Fruit fly (Drosophila melanogaster) whole organism, embryonic: Measurements from ENCODE around the gene CG42489.

Experiments used
- ATbp ChIP-seq: fragments of 200-800 bp; sonication (Bioruptor generic); optimal IDR thresholded peaks from 2 replicates; lab custom pipeline; 2017; ENCODE audit warnings: missing biosample characterization, mild to moderate bottlenecking, missing genetic modification characterization, missing genetic modification reagents
- Adf1 ChIP-seq: fragments of 200-800 bp; sonication (Bioruptor generic); IDR thresholded peaks from 2 replicates; pipeline ENCODE4 v1.3.6; 2022; ENCODE audit warnings: missing biosample characterization, missing genetic modification characterization
- Antp ChIP-seq: fragments of 200-800 bp; sonication (Bioruptor generic); optimal IDR thresholded peaks from 3 replicates; lab custom pipeline; 2016; ENCODE audit warnings: missing biosample characterization, missing genetic modification characterization
- Atf-2 ChIP-seq: fragments of 200-800 bp; sonication (Bioruptor generic); optimal IDR thresholded peaks from 2 replicates; lab custom pipeline; 2016; ENCODE audit warnings: missing biosample characterization, missing genetic modification characterization
- C15 ChIP-seq: fragments of 200-800 bp; sonication (Bioruptor generic); IDR thresholded peaks from 3 replicates; pipeline ENCODE4 v1.3.6; 2022; ENCODE audit warnings: missing biosample characterization, missing genetic modification characterization
- CG11696 ChIP-seq: fragments of 200-800 bp; sonication (Bioruptor generic); IDR thresholded peaks from 2 replicates; pipeline ENCODE4 v1.3.6; 2022; ENCODE audit warnings: missing biosample characterization, missing genetic modification characterization
- CG12236 ChIP-seq: fragments of 200-800 bp; sonication (Bioruptor generic); optimal IDR thresholded peaks from 2 replicates; lab custom pipeline; 2016; ENCODE audit warnings: missing biosample characterization, missing genetic modification characterization
- CG13775 ChIP-seq: fragments of 200-800 bp; sonication (Bioruptor generic); optimal IDR thresholded peaks from 3 replicates; lab custom pipeline; 2017; ENCODE audit warnings: missing biosample characterization, mild to moderate bottlenecking, missing genetic modification characterization
- CG14014 ChIP-seq: fragments of 200-800 bp; sonication (Bioruptor generic); IDR thresholded peaks from 2 replicates; pipeline ENCODE4 v1.3.6; 2022; ENCODE audit warnings: missing biosample characterization, missing genetic modification characterization
- CG14667 ChIP-seq: fragments of 200-800 bp; sonication (Bioruptor generic); IDR thresholded peaks from 2 replicates; pipeline ENCODE4 v1.3.6; 2022; ENCODE audit warnings: missing biosample characterization, missing genetic modification characterization
- CG14965 ChIP-seq: fragments of 200-800 bp; sonication (Bioruptor generic); optimal IDR thresholded peaks from 2 replicates; lab custom pipeline; 2016; ENCODE audit warnings: missing biosample characterization, missing genetic modification characterization, borderline replicate concordance
- CG17359 ChIP-seq: fragments of 200-800 bp; sonication (Bioruptor generic); optimal IDR thresholded peaks from 3 replicates; lab custom pipeline; 2018; ENCODE audit warnings: missing biosample characterization, mild to moderate bottlenecking, missing genetic modification characterization, moderate library complexity
- CG2116 ChIP-seq: fragments of 200-800 bp; sonication (Bioruptor generic); optimal IDR thresholded peaks from 3 replicates; lab custom pipeline; 2018; ENCODE audit warnings: missing biosample characterization, mild to moderate bottlenecking, missing genetic modification characterization
- CG33213 ChIP-seq: fragments of 200-800 bp; sonication (Bioruptor generic); optimal IDR thresholded peaks from 3 replicates; lab custom pipeline; 2016; ENCODE audit warnings: missing biosample characterization, missing genetic modification characterization
- CG3726 ChIP-seq: fragments of 200-800 bp; sonication (Bioruptor generic); IDR thresholded peaks from 3 replicates; pipeline ENCODE4, ENCODE4 v1.3.6; 2022; ENCODE audit warnings: missing biosample characterization, missing genetic modification characterization
- CG4328 ChIP-seq: fragments of 200-800 bp; sonication (Bioruptor generic); optimal IDR thresholded peaks from 3 replicates; lab custom pipeline; 2017; ENCODE audit warnings: missing biosample characterization, missing genetic modification reagents, missing genetic modification characterization
- CG6254 ChIP-seq: fragments of 200-800 bp; sonication (Bioruptor generic); optimal IDR thresholded peaks from 3 replicates; lab custom pipeline; 2017; ENCODE audit warnings: mild to moderate bottlenecking, missing biosample characterization, missing genetic modification reagents, missing genetic modification characterization
- CG6689 ChIP-seq: fragments of 200-800 bp; sonication (Bioruptor generic); IDR thresholded peaks from 2 replicates; pipeline ENCODE4 v1.3.6; 2022; ENCODE audit warnings: missing biosample characterization, missing genetic modification characterization
- CG6765 ChIP-seq: fragments of 200-800 bp; sonication (Bioruptor generic); optimal IDR thresholded peaks from 3 replicates; lab custom pipeline; 2017; ENCODE audit warnings: missing biosample characterization, mild to moderate bottlenecking, missing genetic modification characterization
- CG7271 ChIP-seq: fragments of 200-800 bp; sonication (Bioruptor generic); optimal IDR thresholded peaks from 2 replicates; lab custom pipeline; 2018; ENCODE audit warnings: missing biosample characterization, mild to moderate bottlenecking, missing genetic modification characterization, moderate library complexity
- CG7839 ChIP-seq: fragments of 200-800 bp; sonication (Bioruptor generic); optimal IDR thresholded peaks from 3 replicates; lab custom pipeline; 2018; ENCODE audit warnings: missing biosample characterization, mild to moderate bottlenecking, missing genetic modification characterization, moderate library complexity
- CG7987 ChIP-seq: fragments of 200-800 bp; sonication (Bioruptor generic); optimal IDR thresholded peaks from 2 replicates; lab custom pipeline; 2018; ENCODE audit warnings: missing biosample characterization, mild to moderate bottlenecking, missing genetic modification characterization, moderate library complexity
- CG8290 ChIP-seq, 3 experiments: fragments of 200-800 bp; sonication (Bioruptor generic); optimal IDR thresholded peaks; 2 replicates each; lab custom pipeline; 2016 to 2019; ENCODE audit warnings: missing biosample characterization in 3 of 3, missing genetic modification characterization in 3 of 3, mild to moderate bottlenecking in 2 of 3, moderate library complexity in 1 of 3
- CG9727 ChIP-seq: fragments of 200-800 bp; sonication (Bioruptor generic); optimal IDR thresholded peaks from 3 replicates; lab custom pipeline; 2017; ENCODE audit warnings: missing biosample characterization, mild to moderate bottlenecking, missing genetic modification characterization
- CG9876 ChIP-seq: fragments of 200-800 bp; sonication (Bioruptor generic); optimal IDR thresholded peaks from 2 replicates; lab custom pipeline; 2016; ENCODE audit warnings: missing biosample characterization, missing genetic modification characterization
- Dek ChIP-seq: fragments of 200-800 bp; sonication (Bioruptor generic); optimal IDR thresholded peaks from 3 replicates; lab custom pipeline; 2019; ENCODE audit warnings: missing biosample characterization, mild to moderate bottlenecking, missing genetic modification characterization, moderate library complexity
- Dref ChIP-seq: fragments of 200-800 bp; sonication (Bioruptor generic); IDR thresholded peaks from 2 replicates; pipeline ENCODE4 v1.3.6; 2022; ENCODE audit warnings: missing biosample characterization, missing genetic modification characterization
- Ets97D ChIP-seq: fragments of 200-800 bp; sonication (Bioruptor generic); optimal IDR thresholded peaks from 3 replicates; lab custom pipeline; 2016; ENCODE audit warnings: missing biosample characterization, missing genetic modification characterization
- HmgD ChIP-seq: fragments of 200-800 bp; sonication (Bioruptor generic); optimal IDR thresholded peaks from 3 replicates; lab custom pipeline; 2016; ENCODE audit warnings: missing biosample characterization, missing genetic modification characterization
- Lhr ChIP-seq: fragments of 200-800 bp; sonication (Bioruptor generic); optimal IDR thresholded peaks from 3 replicates; lab custom pipeline; 2017; ENCODE audit warnings: mild to moderate bottlenecking, missing biosample characterization, missing genetic modification reagents, missing genetic modification characterization
- Lpt ChIP-seq: fragments of >200 bp; optimal IDR thresholded peaks from 2 replicates; lab custom pipeline; 2018; ENCODE audit warnings: missing biosample characterization, missing genetic modification characterization
- NC2β ChIP-seq: fragments of 200-800 bp; sonication (Bioruptor generic); optimal IDR thresholded peaks from 2 replicates; lab custom pipeline; 2016; ENCODE audit warnings: missing biosample characterization, missing genetic modification characterization
- Sry-β ChIP-seq: fragments of 200-800 bp; sonication (Bioruptor generic); optimal IDR thresholded peaks from 2 replicates; lab custom pipeline; 2018; ENCODE audit warnings: missing biosample characterization, mild to moderate bottlenecking, missing genetic modification characterization, moderate library complexity
- aop ChIP-seq: fragments of 200-800 bp; sonication (Bioruptor generic); IDR thresholded peaks from 2 replicates; pipeline ENCODE4 v1.3.6; 2022; ENCODE audit warnings: missing biosample characterization, missing genetic modification characterization
- ara ChIP-seq: fragments of 200-800 bp; sonication (Bioruptor generic); IDR thresholded peaks from 2 replicates; pipeline ENCODE4 v1.3.6; 2022; ENCODE audit warnings: missing biosample characterization, missing genetic modification characterization
- caup ChIP-seq: fragments of 200-800 bp; sonication (Bioruptor generic); optimal IDR thresholded peaks from 3 replicates; lab custom pipeline; 2017; ENCODE audit warnings: missing biosample characterization, mild to moderate bottlenecking, missing genetic modification characterization, moderate library complexity; ENCODE audit not compliant: severe bottlenecking
- chm ChIP-seq: fragments of 200-800 bp; sonication (Bioruptor generic); IDR thresholded peaks from 2 replicates; pipeline ENCODE4 v1.3.6; 2022; ENCODE audit warnings: missing biosample characterization, missing genetic modification characterization
- corto ChIP-seq: fragments of 200-800 bp; sonication (Bioruptor generic); optimal IDR thresholded peaks from 2 replicates; lab custom pipeline; 2016; ENCODE audit warnings: missing biosample characterization, mild to moderate bottlenecking, missing genetic modification characterization, moderate library complexity
- crp ChIP-seq, 2 experiments: fragments of 200-800 bp; sonication (Bioruptor generic); optimal IDR thresholded peaks; 2 replicates in 1 of 2; 3 replicates in 1 of 2; lab custom pipeline; 2017; ENCODE audit warnings: missing biosample characterization in 2 of 2, missing genetic modification characterization in 2 of 2, mild to moderate bottlenecking in 1 of 2, moderate library complexity in 1 of 2
- cwo ChIP-seq: fragments of 200-800 bp; sonication (Bioruptor generic); optimal IDR thresholded peaks from 3 replicates; lab custom pipeline; 2017; ENCODE audit warnings: missing biosample characterization, missing genetic modification characterization, mild to moderate bottlenecking, moderate library complexity, missing genetic modification reagents
- ewg ChIP-seq: fragments of 200-800 bp; sonication (Bioruptor generic); optimal IDR thresholded peaks from 3 replicates; lab custom pipeline; 2017; ENCODE audit warnings: mild to moderate bottlenecking, missing biosample characterization, missing genetic modification reagents, missing genetic modification characterization
- gce ChIP-seq: fragments of 200-800 bp; sonication (Bioruptor generic); IDR thresholded peaks from 3 replicates; pipeline ENCODE4 v1.3.6; 2022; ENCODE audit warnings: missing biosample characterization, missing genetic modification characterization
- gsb-n ChIP-seq: fragments of 200-800 bp; sonication (Bioruptor generic); optimal IDR thresholded peaks from 3 replicates; lab custom pipeline; 2018; ENCODE audit warnings: missing biosample characterization, mild to moderate bottlenecking, missing genetic modification characterization
- lola ChIP-seq, 3 experiments: fragments of >200 bp in 2 of 3; fragments of 200-800 bp in 1 of 3; sonication (Bioruptor generic) in 1 of 3; optimal IDR thresholded peaks; 2 replicates each; lab custom pipeline; 2017 to 2019; ENCODE audit warnings: missing biosample characterization in 3 of 3, missing genetic modification characterization in 3 of 3, mild to moderate bottlenecking in 1 of 3, moderate library complexity in 1 of 3
- nmo ChIP-seq: fragments of 200-800 bp; sonication (Bioruptor generic); optimal IDR thresholded peaks from 2 replicates; lab custom pipeline; 2018; ENCODE audit warnings: missing biosample characterization, mild to moderate bottlenecking, missing genetic modification characterization, moderate library complexity
- onecut ChIP-seq: fragments of 200-800 bp; sonication (Bioruptor generic); IDR thresholded peaks from 2 replicates; pipeline ENCODE4 v1.3.6; 2022; ENCODE audit warnings: missing biosample characterization, missing genetic modification characterization
- rib ChIP-seq: fragments of 200-800 bp; sonication (Bioruptor generic); IDR thresholded peaks from 2 replicates; pipeline ENCODE4 v1.3.6; 2022; ENCODE audit warnings: missing biosample characterization, missing genetic modification characterization
- shn ChIP-seq: fragments of 200-800 bp; sonication (Bioruptor generic); optimal IDR thresholded peaks from 3 replicates; lab custom pipeline; 2016; ENCODE audit warnings: missing biosample characterization, missing genetic modification characterization
- zfh1 ChIP-seq: fragments of 200-800 bp; sonication (Bioruptor generic); IDR thresholded peaks from 3 replicates; pipeline ENCODE4 v1.3.6; 2022; ENCODE audit warnings: missing biosample characterization, missing genetic modification characterization

Gene CG42489

dm6 chr3R:8652731-8653130 is 1.8 kb downstream of the CG42489 start, which contains the start of the genes Sys1 and Dhod (continued):
- TF ChIP-seq Dek (tag; lab: Kevin White, UChicago) (peak; percentile 20), CG4328 (no peak), Sry-β (GFP tag; lab: Kevin White, UChicago) (no peak), CG14965 (no peak), cwo (GFP tag; lab: Kevin White, UChicago) (peak; percentile 42), Atf-2 (GFP tag; lab: Kevin White, UChicago) (peak; percentile 51), C15 (GFP tag; lab: Robert Waterston, UW) (0 out of 3 replicates have a peak, but pooled peaks have one; percentile 40), CG14667 (GFP tag; lab: Robert Waterston, UW) (peak; percentile 47), Ets97D (GFP tag; lab: Kevin White, UChicago) (peak; percentile 57), CG6689 (GFP tag; lab: Robert Waterston, UW) (peak; percentile 91), CG7987 (GFP tag; lab: Kevin White, UChicago) (peak; percentile 14), CG9727 (GFP tag; lab: Kevin White, UChicago) (peak; percentile 64), CG2116 (GFP tag; lab: Kevin White, UChicago) (peak; percentile 81), Lhr (GFP tag; lab: Kevin White, UChicago) (no peak), ATbp (GFP tag; lab: Kevin White, UChicago) (no peak), Lpt (GFP tag; lab: Kevin White, UChicago) (no peak), CG7839 (tag; lab: Kevin White, UChicago) (peak; percentile 59), CG7271 (peak; percentile 36), ara (GFP tag; lab: Robert Waterston, UW) (no peak), ewg (GFP tag; lab: Kevin White, UChicago) (peak; percentile 21), CG14014 (GFP tag; lab: Robert Waterston, UW) (peak; percentile 59; the same call in 1 of the 2 replicates), gsb-n (tag; lab: Kevin White, UChicago) (peak; percentile 52), aop (no peak), CG11696 (no peak), CG8290 (GFP tag; optimal IDR thresholded peaks at IDR 0.05; lab: Kevin White, UChicago) (peak; percentile 51), CG8290 (tag; optimal IDR thresholded peaks at IDR 0.05; lab: Kevin White, UChicago) (peak; percentile 13 to 58), lola (GFP tag; optimal IDR thresholded peaks at IDR 0.05; lab: Kevin White, UChicago) (peak in 1 of 3 experiments; percentile 47), shn (GFP tag; lab: Kevin White, UChicago) (peak; percentile 49), caup (peak; percentile 54), CG3726 (no peak), CG6254 (GFP tag; lab: Kevin White, UChicago) (peak; percentile 12), NC2β (GFP tag; lab: Kevin White, UChicago) (peak; percentile 72), zfh1 (GFP tag; lab: Robert Waterston, UW) (peak; percentile 69; the same call in 2 of the 3 replicates), Antp (GFP tag; lab: Kevin White, UChicago) (peak; percentile 75), CG33213 (GFP tag; lab: Kevin White, UChicago) (peak; percentile 48), chm (GFP tag; lab: Robert Waterston, UW) (no peak; the same call in 1 of the 2 replicates), CG12236 (GFP tag; lab: Kevin White, UChicago) (no peak), Adf1 (GFP tag; lab: Robert Waterston, UW) (peak; percentile 40; the same call in 1 of the 2 replicates), crp (GFP tag; optimal IDR thresholded peaks at IDR 0.05; lab: Kevin White, UChicago) (no peak), CG9876 (no peak), gce (0 out of 3 replicates have a peak, but pooled peaks have one; percentile 40), CG17359 (tag; lab: Kevin White, UChicago) (peak; percentile 61), rib (GFP tag; lab: Robert Waterston, UW) (no peak), nmo (GFP tag; lab: Kevin White, UChicago) (peak; percentile 58), CG6765 (no peak), CG13775 (GFP tag; lab: Kevin White, UChicago) (peak; percentile 76), HmgD (GFP tag; lab: Kevin White, UChicago) (peak; percentile 12), Dref (peak; percentile 68), onecut (GFP tag; lab: Robert Waterston, UW) (peak; percentile 44), corto (GFP tag; lab: Kevin White, UChicago) (peak; percentile 60)
